Worm (Caenorhabditis elegans) whole organism, L2 larva: Measurements from ENCODE around the gene dop-6.
A peak's percentile ranks its signal among the peaks of the same experiment; 100 is the strongest.

Experiments
- C34F6.9 ChIP-seq: fragments of 150-350 bp; optimal IDR thresholded peaks from 2 replicates; lab custom pipeline; 2014; ENCODE audit warnings: missing biosample characterization, missing genetic modification characterization
- F13H6.1 ChIP-seq: sonication (generic microtip); optimal IDR thresholded peaks from 2 replicates; lab custom pipeline; 2016; ENCODE audit warnings: missing genetic modification characterization, missing compliant biosample characterization
- R02D3.7 ChIP-seq: fragments of 150-350 bp; optimal IDR thresholded peaks from 2 replicates; lab custom pipeline; 2014; ENCODE audit warnings: missing biosample characterization, missing genetic modification characterization
- Y55F3AM.14 ChIP-seq: fragments of 200-800 bp; sonication (Bioruptor generic); optimal IDR thresholded peaks from 2 replicates; lab custom pipeline; 2018; ENCODE audit warnings: mild to moderate bottlenecking, missing genetic modification characterization, missing compliant biosample characterization
- ZK546.5 ChIP-seq: sonication (generic microtip); optimal IDR thresholded peaks from 2 replicates; lab custom pipeline; 2017; ENCODE audit warnings: missing biosample characterization, missing genetic modification characterization
- alr-1 ChIP-seq: fragments of 150-350 bp; optimal IDR thresholded peaks from 2 replicates; lab custom pipeline; 2014; ENCODE audit warnings: missing biosample characterization, missing genetic modification characterization
- aly-2 ChIP-seq: fragments of 150-350 bp; optimal IDR thresholded peaks from 2 replicates; lab custom pipeline; 2014; ENCODE audit warnings: missing biosample characterization, missing genetic modification characterization
- ama-1 ChIP-seq: fragments of 150-350 bp; optimal IDR thresholded peaks from 2 replicates; lab custom pipeline; 2018; ENCODE audit warnings: inconsistent platforms
- blmp-1 ChIP-seq: sonication (generic microtip); optimal IDR thresholded peaks from 2 replicates; lab custom pipeline; 2017; ENCODE audit warnings: missing genetic modification characterization, mild to moderate bottlenecking, missing compliant biosample characterization, antibody characterized with exemption, moderate library complexity; ENCODE audit not compliant: insufficient read depth
- ceh-16 ChIP-seq: fragments of 150-350 bp; optimal IDR thresholded peaks from 2 replicates; lab custom pipeline; 2014; ENCODE audit warnings: missing biosample characterization, missing genetic modification characterization
- ceh-82 ChIP-seq: fragments of 150-350 bp; optimal IDR thresholded peaks from 2 replicates; lab custom pipeline; 2014; ENCODE audit warnings: missing biosample characterization, missing genetic modification characterization
- crh-2 ChIP-seq: sonication (generic microtip); optimal IDR thresholded peaks from 2 replicates; lab custom pipeline; 2017; ENCODE audit warnings: missing biosample characterization, missing genetic modification characterization
- dmd-4 ChIP-seq: sonication (generic microtip); optimal IDR thresholded peaks from 2 replicates; lab custom pipeline; 2017; ENCODE audit warnings: missing biosample characterization, missing genetic modification characterization
- egl-27 ChIP-seq: sonication (generic microtip); optimal IDR thresholded peaks from 3 replicates; lab custom pipeline; 2017; ENCODE audit warnings: missing biosample characterization, missing genetic modification reagents, missing genetic modification characterization
- elt-1 ChIP-seq: fragments of 150-350 bp; optimal IDR thresholded peaks from 2 replicates; lab custom pipeline; 2014; ENCODE audit warnings: missing biosample characterization, missing genetic modification characterization
- elt-3 ChIP-seq: sonication (generic microtip); optimal IDR thresholded peaks from 2 replicates; lab custom pipeline; 2017; ENCODE audit warnings: missing biosample characterization, missing genetic modification characterization
- fos-1 ChIP-seq: fragments of 150-350 bp; optimal IDR thresholded peaks from 2 replicates; lab custom pipeline; 2014; ENCODE audit warnings: missing biosample characterization, missing genetic modification characterization
- lin-11 ChIP-seq: fragments of 150-350 bp; sonication (generic microtip); optimal IDR thresholded peaks from 2 replicates; lab custom pipeline; 2014; ENCODE audit warnings: missing biosample characterization, missing genetic modification characterization, inconsistent platforms, mixed read lengths
- lin-13 ChIP-seq: fragments of 150-350 bp; optimal IDR thresholded peaks from 2 replicates; lab custom pipeline; 2014; ENCODE audit warnings: missing biosample characterization, missing genetic modification reagents, missing genetic modification characterization
- lin-39 ChIP-seq: fragments of 150-350 bp; optimal IDR thresholded peaks from 2 replicates; lab custom pipeline; 2014; ENCODE audit warnings: missing biosample characterization, missing genetic modification reagents, missing genetic modification characterization
- mab-5 ChIP-seq: fragments of 150-350 bp; optimal IDR thresholded peaks from 2 replicates; lab custom pipeline; 2014; ENCODE audit warnings: missing biosample characterization, missing genetic modification characterization
- mbf-1 ChIP-seq: sonication (generic microtip); optimal IDR thresholded peaks from 2 replicates; lab custom pipeline; 2017; ENCODE audit warnings: missing biosample characterization, missing genetic modification characterization
- mdl-1 ChIP-seq, 2 experiments: fragments of 150-350 bp in 1 of 2; sonication (generic microtip) in 1 of 2; optimal IDR thresholded peaks; 2 replicates each; lab custom pipeline; 2017; ENCODE audit warnings: missing biosample characterization in 2 of 2, missing genetic modification characterization in 2 of 2
- nhr-12 ChIP-seq: fragments of 150-350 bp; optimal IDR thresholded peaks from 2 replicates; lab custom pipeline; 2014; ENCODE audit warnings: missing biosample characterization, missing genetic modification characterization
- nhr-129 ChIP-seq: fragments of 150-350 bp; optimal IDR thresholded peaks from 2 replicates; lab custom pipeline; 2014; ENCODE audit warnings: missing biosample characterization, missing genetic modification characterization
- nhr-237 ChIP-seq: fragments of 150-350 bp; optimal IDR thresholded peaks from 2 replicates; lab custom pipeline; 2014; ENCODE audit warnings: missing biosample characterization, missing genetic modification characterization
- nhr-6 ChIP-seq: fragments of 150-350 bp; optimal IDR thresholded peaks from 2 replicates; lab custom pipeline; 2014; ENCODE audit warnings: missing biosample characterization, missing genetic modification characterization
- peb-1 ChIP-seq: fragments of 150-350 bp; optimal IDR thresholded peaks from 2 replicates; lab custom pipeline; 2014; ENCODE audit warnings: missing biosample characterization, missing genetic modification characterization
- sem-4 ChIP-seq: fragments of 150-350 bp; optimal IDR thresholded peaks from 2 replicates; lab custom pipeline; 2014; ENCODE audit warnings: missing biosample characterization, missing genetic modification reagents, missing genetic modification characterization
- skn-1 ChIP-seq: sonication (generic microtip); optimal IDR thresholded peaks from 2 replicates; lab custom pipeline; 2017; ENCODE audit warnings: missing biosample characterization, missing genetic modification characterization
- sma-3 ChIP-seq: sonication (generic microtip); optimal IDR thresholded peaks from 2 replicates; lab custom pipeline; 2016; ENCODE audit warnings: missing genetic modification reagents, missing genetic modification characterization, missing compliant biosample characterization
- sma-9 ChIP-seq, 2 experiments: fragments of 150-350 bp in 1 of 2; sonication (generic microtip) in 1 of 2; optimal IDR thresholded peaks; 2 replicates each; lab custom pipeline; 2014 to 2016; ENCODE audit warnings: missing genetic modification characterization in 2 of 2, mild to moderate bottlenecking in 1 of 2, missing biosample characterization in 1 of 2, missing compliant biosample characterization in 1 of 2, missing genetic modification reagents in 1 of 2, moderate library complexity in 1 of 2
- unc-39 ChIP-seq: fragments of 150-350 bp; optimal IDR thresholded peaks from 2 replicates; lab custom pipeline; 2014; ENCODE audit warnings: missing biosample characterization, missing genetic modification characterization
- unc-55 ChIP-seq: fragments of 150-350 bp; sonication (generic microtip); optimal IDR thresholded peaks from 3 replicates; lab custom pipeline; 2014; ENCODE audit warnings: missing biosample characterization, missing genetic modification reagents, missing genetic modification characterization
- unc-62 ChIP-seq: fragments of 150-350 bp; optimal IDR thresholded peaks from 2 replicates; lab custom pipeline; 2014; ENCODE audit warnings: missing biosample characterization, missing genetic modification reagents, missing genetic modification characterization
- zag-1 ChIP-seq: fragments of 150-350 bp; optimal IDR thresholded peaks from 2 replicates; lab custom pipeline; 2014; ENCODE audit warnings: missing biosample characterization, missing genetic modification characterization
- ztf-1 ChIP-seq: fragments of 200-800 bp; sonication (Bioruptor generic); conservative IDR thresholded peaks from 2 replicates; pipeline ENCODE4 v1.3.6; 2022; ENCODE audit warnings: missing genetic modification characterization, missing compliant biosample characterization
- ztf-11 ChIP-seq: sonication (generic microtip); optimal IDR thresholded peaks from 2 replicates; lab custom pipeline; 2017; ENCODE audit warnings: missing biosample characterization, missing genetic modification characterization
- ztf-4 ChIP-seq: fragments of 150-350 bp; optimal IDR thresholded peaks from 2 replicates; lab custom pipeline; 2014; ENCODE audit warnings: missing biosample characterization, missing genetic modification characterization

Gene dop-6

ce11 chrX:4303200-4303599, 17.5 kb upstream of the dop-6 start:
- no peak for TF ChIP-seq ceh-82
- no peak for TF ChIP-seq elt-1
- TF ChIP-seq dmd-4 (tag; lab: Kevin White, UChicago), result no peak
- TF ChIP-seq sma-9 (GFP tag; optimal IDR thresholded peaks at IDR 0.05; lab: Kevin White, UChicago), result no peak
- no peak for TF ChIP-seq sma-9 (tag; optimal IDR thresholded peaks at IDR 0.05; lab: Kevin White, UChicago)
- TF ChIP-seq R02D3.7, result no peak
- no peak for TF ChIP-seq nhr-237 (tag; lab: Kevin White, UChicago)
- TF ChIP-seq unc-39 (tag; lab: Kevin White, UChicago), result no peak
- TF ChIP-seq mdl-1 (tag; optimal IDR thresholded peaks at IDR 0.05; lab: Kevin White, UChicago), result no peak
- TF ChIP-seq unc-55, result no peak
- TF ChIP-seq nhr-129 (tag; lab: Kevin White, UChicago), result no peak
- no peak for TF ChIP-seq blmp-1 (tag; lab: Kevin White, UChicago)
- no peak for TF ChIP-seq mbf-1 (tag; lab: Kevin White, UChicago)
- TF ChIP-seq aly-2 (tag; lab: Kevin White, UChicago), result no peak
- no peak for TF ChIP-seq lin-11
- TF ChIP-seq nhr-6 (tag; lab: Kevin White, UChicago), result no peak
- no peak for TF ChIP-seq mab-5 (tag; lab: Kevin White, UChicago)
- no peak for TF ChIP-seq ztf-11

DNA sequence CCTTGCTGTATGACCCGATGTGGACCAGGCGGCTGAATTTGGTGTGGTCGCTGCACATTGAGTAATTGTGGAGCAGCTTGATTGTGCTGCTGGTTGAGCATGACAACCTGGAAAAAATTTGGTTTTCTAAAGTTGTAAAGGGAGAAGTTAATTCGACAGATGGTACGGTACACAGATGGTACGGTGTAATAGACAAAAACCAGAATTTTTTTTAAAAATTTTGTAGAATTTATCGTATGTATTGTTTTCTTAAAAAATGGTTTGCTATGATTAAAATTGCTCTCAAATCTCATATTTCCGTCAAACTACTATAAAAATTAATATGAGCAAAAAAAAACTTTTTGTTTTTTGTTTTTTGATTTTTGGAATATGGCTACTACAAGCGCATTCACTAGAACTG, 13.8 kb upstream of the dop-6 start, which contains the start of gene pqn-15:
pqn-15 (minus strand) TSS at position 101 of the 400 bp plus-strand sequence.
- TF ChIP-seq zag-1 (tag; lab: Kevin White, UChicago), result no peak
- no peak for TF ChIP-seq alr-1
- no peak for TF ChIP-seq lin-13 (GFP tag; lab: Kevin White, UChicago)
- TF ChIP-seq unc-39 (tag; lab: Kevin White, UChicago), result no peak
- no peak for TF ChIP-seq nhr-12 (tag; lab: Kevin White, UChicago)
- TF ChIP-seq sem-4 (tag; lab: Kevin White, UChicago), result no peak
- TF ChIP-seq peb-1 (tag; lab: Kevin White, UChicago), result no peak
- TF ChIP-seq ceh-16 (tag; lab: Kevin White, UChicago), result no peak
- TF ChIP-seq aly-2 (tag; lab: Kevin White, UChicago), result no peak

ce11 chrX:4307559-4308005, 13.1 kb upstream of the dop-6 start:
- TF ChIP-seq ztf-4 (tag; lab: Kevin White, UChicago), result no peak
- TF ChIP-seq ztf-11, result no peak
- TF ChIP-seq F13H6.1 (tag; lab: Kevin White, UChicago), result peak; percentile 39
- peak; percentile 37 for TF ChIP-seq sma-9 (GFP tag; optimal IDR thresholded peaks at IDR 0.05; lab: Kevin White, UChicago)
- TF ChIP-seq sma-9 (tag; optimal IDR thresholded peaks at IDR 0.05; lab: Kevin White, UChicago), result no peak
- no peak for TF ChIP-seq unc-39 (tag; lab: Kevin White, UChicago)
- TF ChIP-seq ztf-1, result no peak
- TF ChIP-seq unc-55, result peak; percentile 51
- peak; percentile 51 for TF ChIP-seq C34F6.9 (tag; lab: Kevin White, UChicago)
- no peak for TF ChIP-seq skn-1 (tag; lab: Kevin White, UChicago)
- no peak for TF ChIP-seq nhr-6 (tag; lab: Kevin White, UChicago)
- no peak for TF ChIP-seq egl-27
- TF ChIP-seq elt-3 (tag; lab: Kevin White, UChicago), result no peak
- TF ChIP-seq blmp-1 (tag; lab: Kevin White, UChicago), result no peak
- TF ChIP-seq crh-2, result peak; percentile 38
- TF ChIP-seq ZK546.5, result no peak
- no peak for TF ChIP-seq Y55F3AM.14 (GFP tag; lab: Kevin White, UChicago)
- no peak for TF ChIP-seq sma-3 (GFP tag; lab: Kevin White, UChicago)
- TF ChIP-seq fos-1 (tag; lab: Kevin White, UChicago), result peak; percentile 15
- TF ChIP-seq sem-4 (tag; lab: Kevin White, UChicago), result no peak
- TF ChIP-seq nhr-129 (tag; lab: Kevin White, UChicago), result peak; percentile 4
- TF ChIP-seq lin-13 (GFP tag; lab: Kevin White, UChicago), result peak; percentile 8
- no peak for TF ChIP-seq mdl-1 (tag; optimal IDR thresholded peaks at IDR 0.05; lab: Kevin White, UChicago)
- TF ChIP-seq alr-1, result no peak
- no peak for TF ChIP-seq mbf-1 (tag; lab: Kevin White, UChicago)
- no peak for TF ChIP-seq ceh-82

ce11 chrX:4311668-4312067, 9.0 kb upstream of the dop-6 start, which contains the start of gene C52B9.8:
TSS of gene C52B9.8 (minus strand) at chrX:4311768.
- TF ChIP-seq Y55F3AM.14 (GFP tag; lab: Kevin White, UChicago), result no peak
- TF ChIP-seq unc-39 (tag; lab: Kevin White, UChicago), result no peak
- no peak for TF ChIP-seq C34F6.9 (tag; lab: Kevin White, UChicago)
- no peak for TF ChIP-seq sma-3 (GFP tag; lab: Kevin White, UChicago)
- TF ChIP-seq dmd-4 (tag; lab: Kevin White, UChicago), result no peak
- no peak for TF ChIP-seq unc-62 (GFP tag; lab: Kevin White, UChicago)
- TF ChIP-seq unc-55, result no peak
- TF ChIP-seq ztf-11, result no peak
- TF ChIP-seq alr-1, result no peak
- TF ChIP-seq lin-39, result no peak
- no peak for TF ChIP-seq R02D3.7
- TF ChIP-seq zag-1 (tag; lab: Kevin White, UChicago), result no peak
- TF ChIP-seq ama-1 (lab: Kevin White, UChicago), result no peak
- TF ChIP-seq, all 48 proteins: peak for 0
